Worm (Caenorhabditis elegans): ENCODE results near the gene trim-21.

DNA sequence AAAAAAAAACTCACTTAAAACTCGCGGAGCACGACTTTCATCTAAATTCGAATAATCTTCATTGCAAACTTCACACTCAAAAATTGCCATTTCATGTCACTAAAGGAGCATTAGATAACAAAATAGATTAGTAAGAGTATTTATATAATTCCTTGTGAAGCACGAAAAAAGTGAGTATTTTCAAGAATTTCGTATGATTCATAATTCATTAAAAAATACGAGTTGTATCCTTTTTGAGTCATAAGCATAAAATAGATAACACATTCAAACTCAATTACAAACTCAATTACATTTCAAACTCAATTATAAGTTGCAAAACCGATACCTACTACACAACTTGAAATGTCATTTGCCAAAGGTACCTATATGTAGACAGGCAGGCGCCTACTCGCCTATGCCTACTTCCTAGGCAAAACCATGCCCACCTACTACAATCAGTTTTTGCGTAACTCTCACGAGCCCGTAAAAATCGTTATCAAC is 16.4 kb upstream of the trim-21 start, which contains the start of the genes ZK1240.8 and ZK1240.1:
- TF ChIP-seq nhr-28 (tag; optimal IDR thresholded peaks at IDR 0.05) (peak; percentile 3), lin-13 (GFP tag; optimal IDR thresholded peaks at IDR 0.05) (no peak), unc-62 (GFP tag; optimal IDR thresholded peaks at IDR 0.05 in 1 of 2) (peak in 1 of 2 experiments; percentile 86), unc-62 (tag; optimal IDR thresholded peaks at IDR 0.05) (no peak), zip-2 (tag; optimal IDR thresholded peaks at IDR 0.05) (no peak), fos-1 (tag; optimal IDR thresholded peaks at IDR 0.05) (no peak), spr-3 (GFP tag; optimal IDR thresholded peaks at IDR 0.05) (no peak), unc-130 (GFP tag; optimal IDR thresholded peaks at IDR 0.05) (no peak), nhr-77 (tag; optimal IDR thresholded peaks at IDR 0.05) (no peak), mep-1 (tag; optimal IDR thresholded peaks at IDR 0.05) (no peak), ceh-32 (tag; optimal IDR thresholded peaks at IDR 0.05; ENCODE audit: poor library complexity) (no peak), ama-1 (optimal IDR thresholded peaks at IDR 0.05) (no peak), ceh-82 (tag; optimal IDR thresholded peaks at IDR 0.05) (no peak)
